Fruit fly (Drosophila melanogaster) whole organism, prepupa: ENCODE measurements around the gene Syn.
A peak's percentile ranks its signal among the peaks of the same experiment; 100 is the strongest.

ENCODE experiments used
- Blimp-1 ChIP-seq: fragments of 200-800 bp; sonication (Bioruptor generic); optimal IDR thresholded peaks from 3 replicates; lab custom pipeline; 2017; ENCODE audit warnings: missing biosample characterization, missing genetic modification characterization, mild to moderate bottlenecking, moderate library complexity, missing genetic modification reagents
- CG10631 ChIP-seq: fragments of 200-800 bp; sonication (Bioruptor generic); optimal IDR thresholded peaks from 2 replicates; lab custom pipeline; 2016; ENCODE audit warnings: missing biosample characterization, missing genetic modification characterization
- CG10669 ChIP-seq: fragments of 200-800 bp; sonication (Bioruptor generic); optimal IDR thresholded peaks from 3 replicates; lab custom pipeline; 2018; ENCODE audit warnings: missing biosample characterization, mild to moderate bottlenecking, missing genetic modification characterization, moderate library complexity
- CG11294 ChIP-seq: fragments of 200-800 bp; sonication (Bioruptor generic); IDR thresholded peaks from 2 replicates; pipeline ENCODE4 v1.3.6; 2022; ENCODE audit warnings: missing biosample characterization, missing genetic modification characterization
- CG11902 ChIP-seq: fragments of 200-800 bp; sonication (Bioruptor generic); optimal IDR thresholded peaks from 3 replicates; lab custom pipeline; 2016; ENCODE audit warnings: missing biosample characterization, missing genetic modification characterization
- CG15336 ChIP-seq: fragments of 200-800 bp; sonication (Bioruptor generic); IDR thresholded peaks from 2 replicates; pipeline ENCODE4 v1.3.6; 2022; ENCODE audit warnings: missing biosample characterization, missing genetic modification characterization
- CG1621 ChIP-seq: fragments of 200-800 bp; sonication (Bioruptor generic); optimal IDR thresholded peaks from 3 replicates; lab custom pipeline; 2018; ENCODE audit warnings: missing biosample characterization, mild to moderate bottlenecking, missing genetic modification characterization
- CG16779 ChIP-seq: fragments of 200-800 bp; sonication (Bioruptor generic); optimal IDR thresholded peaks from 3 replicates; lab custom pipeline; 2017; ENCODE audit warnings: missing biosample characterization, mild to moderate bottlenecking, missing genetic modification characterization
- CG3032 ChIP-seq: fragments of 200-800 bp; optimal IDR thresholded peaks from 2 replicates; lab custom pipeline; 2019; ENCODE audit warnings: missing biosample characterization, mild to moderate bottlenecking, missing genetic modification characterization, moderate library complexity
- CG31627 ChIP-seq: fragments of 200-800 bp; sonication (Bioruptor generic); optimal IDR thresholded peaks from 3 replicates; lab custom pipeline; 2016; ENCODE audit warnings: missing biosample characterization, missing genetic modification characterization
- CG32006 ChIP-seq: fragments of 200-800 bp; sonication (Bioruptor generic); optimal IDR thresholded peaks from 3 replicates; lab custom pipeline; 2017; ENCODE audit warnings: missing biosample characterization, mild to moderate bottlenecking, missing genetic modification characterization
- CG34406 ChIP-seq: fragments of 200-800 bp; sonication (Bioruptor generic); optimal IDR thresholded peaks from 3 replicates; lab custom pipeline; 2016; ENCODE audit warnings: missing biosample characterization, missing genetic modification characterization
- CG4318 ChIP-seq: fragments of 200-800 bp; sonication (Bioruptor generic); optimal IDR thresholded peaks from 3 replicates; lab custom pipeline; 2017; ENCODE audit warnings: missing biosample characterization, mild to moderate bottlenecking, missing genetic modification characterization
- CG6163 ChIP-seq: fragments of 200-800 bp; sonication (Bioruptor generic); IDR thresholded peaks from 3 replicates; pipeline ENCODE4 v1.3.6; 2022; ENCODE audit warnings: missing biosample characterization, missing genetic modification characterization
- CG6792 ChIP-seq: fragments of 200-800 bp; sonication (Bioruptor generic); optimal IDR thresholded peaks from 3 replicates; lab custom pipeline; 2016; ENCODE audit warnings: missing biosample characterization, missing genetic modification characterization
- CG6808 ChIP-seq: fragments of 200-800 bp; sonication (Bioruptor generic); optimal IDR thresholded peaks from 3 replicates; lab custom pipeline; 2017; ENCODE audit warnings: missing biosample characterization, missing genetic modification characterization, mild to moderate bottlenecking, moderate library complexity, missing genetic modification reagents
- CG6854 ChIP-seq: fragments of 200-800 bp; sonication (Bioruptor generic); optimal IDR thresholded peaks from 2 replicates; lab custom pipeline; 2017; ENCODE audit warnings: missing biosample characterization, mild to moderate bottlenecking, missing genetic modification characterization
- CG7368 ChIP-seq: fragments of 200-800 bp; sonication (Bioruptor generic); optimal IDR thresholded peaks from 3 replicates; lab custom pipeline; 2016; ENCODE audit warnings: missing biosample characterization, missing genetic modification characterization
- CG8119 ChIP-seq: fragments of 200-800 bp; sonication (Bioruptor generic); IDR thresholded peaks from 3 replicates; pipeline ENCODE4 v1.3.6; 2022; ENCODE audit warnings: missing biosample characterization, missing genetic modification characterization
- CG8319 ChIP-seq: fragments of 200-800 bp; sonication (Bioruptor generic); optimal IDR thresholded peaks from 3 replicates; lab custom pipeline; 2016; ENCODE audit warnings: missing biosample characterization, missing genetic modification characterization
- CG9139 ChIP-seq: fragments of 200-800 bp; sonication (Bioruptor generic); optimal IDR thresholded peaks from 3 replicates; lab custom pipeline; 2017; ENCODE audit warnings: missing biosample characterization, mild to moderate bottlenecking, missing genetic modification characterization
- Eip75B ChIP-seq: fragments of 200-800 bp; sonication (Bioruptor generic); optimal IDR thresholded peaks from 3 replicates; lab custom pipeline; 2016; ENCODE audit warnings: missing biosample characterization, missing genetic modification characterization
- Eip78C ChIP-seq: fragments of 200-800 bp; sonication (Bioruptor generic); peaks from one replicate; lab custom pipeline; 2016; ENCODE audit warnings: missing biosample characterization, missing genetic modification characterization
- Eip93F ChIP-seq: fragments of 200-800 bp; sonication (Bioruptor generic); optimal IDR thresholded peaks from 2 replicates; lab custom pipeline; 2016; ENCODE audit warnings: missing biosample characterization, mild to moderate bottlenecking, missing genetic modification characterization
- Gug ChIP-seq: fragments of 200-800 bp; sonication (Bioruptor generic); IDR thresholded peaks from 2 replicates; pipeline ENCODE4 v1.3.6; 2022; ENCODE audit warnings: missing biosample characterization, missing genetic modification characterization
- Hr39 ChIP-seq: fragments of 200-800 bp; sonication (Bioruptor generic); optimal IDR thresholded peaks from 2 replicates; lab custom pipeline; 2016; ENCODE audit warnings: missing biosample characterization, missing genetic modification characterization
- Hr4 ChIP-seq: fragments of 200-800 bp; sonication (Bioruptor generic); optimal IDR thresholded peaks from 3 replicates; lab custom pipeline; 2016; ENCODE audit warnings: missing biosample characterization, missing genetic modification characterization
- Lpt ChIP-seq: fragments of 200-800 bp; sonication (Bioruptor generic); optimal IDR thresholded peaks from 3 replicates; lab custom pipeline; 2016; ENCODE audit warnings: missing biosample characterization, missing genetic modification characterization
- Met ChIP-seq: fragments of 200-800 bp; sonication (Bioruptor generic); optimal IDR thresholded peaks from 3 replicates; lab custom pipeline; 2016; ENCODE audit warnings: missing biosample characterization, missing genetic modification characterization
- OdsH ChIP-seq: fragments of 200-800 bp; sonication (Bioruptor generic); optimal IDR thresholded peaks from 3 replicates; lab custom pipeline; 2016; ENCODE audit warnings: missing biosample characterization, missing genetic modification characterization
- Sox102F ChIP-seq: fragments of 200-800 bp; sonication (Bioruptor generic); optimal IDR thresholded peaks from 2 replicates; lab custom pipeline; 2016; ENCODE audit warnings: missing biosample characterization, mild to moderate bottlenecking, missing genetic modification characterization
- Sox14 ChIP-seq: fragments of 200-800 bp; sonication (Bioruptor generic); optimal IDR thresholded peaks from 3 replicates; lab custom pipeline; 2016; ENCODE audit warnings: missing biosample characterization, missing genetic modification characterization
- Sox15 ChIP-seq: fragments of 200-800 bp; sonication (Bioruptor generic); optimal IDR thresholded peaks from 3 replicates; lab custom pipeline; 2016; ENCODE audit warnings: missing biosample characterization, missing genetic modification characterization
- achi ChIP-seq: fragments of 200-800 bp; sonication (Bioruptor generic); optimal IDR thresholded peaks from 3 replicates; lab custom pipeline; 2016; ENCODE audit warnings: missing biosample characterization, missing genetic modification characterization
- cyc ChIP-seq: fragments of 200-800 bp; sonication (Bioruptor generic); optimal IDR thresholded peaks from 3 replicates; lab custom pipeline; 2016; ENCODE audit warnings: missing biosample characterization, missing genetic modification characterization
- dac ChIP-seq: fragments of 200-800 bp; sonication (Bioruptor generic); optimal IDR thresholded peaks from 2 replicates; lab custom pipeline; 2017; ENCODE audit warnings: missing biosample characterization, mild to moderate bottlenecking, missing genetic modification characterization
- dsx ChIP-seq: fragments of 200-800 bp; optimal IDR thresholded peaks from 3 replicates; lab custom pipeline; 2019; ENCODE audit warnings: missing biosample characterization, mild to moderate bottlenecking, missing genetic modification characterization, moderate library complexity; ENCODE audit not compliant: poor library complexity, severe bottlenecking
- eg ChIP-seq: fragments of 200-800 bp; sonication (Bioruptor generic); IDR thresholded peaks from 3 replicates; pipeline ENCODE4 v1.3.6; 2022; ENCODE audit warnings: missing biosample characterization, missing genetic modification characterization
- esn ChIP-seq: fragments of 200-800 bp; sonication (Bioruptor generic); optimal IDR thresholded peaks from 2 replicates; lab custom pipeline; 2016; ENCODE audit warnings: missing biosample characterization, mild to moderate bottlenecking, missing genetic modification characterization, moderate library complexity
- fd85E ChIP-seq: fragments of 200-800 bp; sonication (Bioruptor generic); optimal IDR thresholded peaks from 3 replicates; lab custom pipeline; 2016; ENCODE audit warnings: missing biosample characterization, missing genetic modification characterization
- fkh ChIP-seq: fragments of 200-800 bp; sonication (Bioruptor generic); optimal IDR thresholded peaks from 3 replicates; lab custom pipeline; 2017; ENCODE audit warnings: missing biosample characterization, mild to moderate bottlenecking, missing genetic modification characterization, moderate library complexity
- lz ChIP-seq: fragments of 200-800 bp; sonication (Bioruptor generic); optimal IDR thresholded peaks from 3 replicates; lab custom pipeline; 2016; ENCODE audit warnings: missing biosample characterization, missing genetic modification characterization
- net ChIP-seq: fragments of 200-800 bp; sonication (Bioruptor generic); optimal IDR thresholded peaks from 3 replicates; lab custom pipeline; 2016; ENCODE audit warnings: missing biosample characterization, missing genetic modification characterization
- spab ChIP-seq: fragments of 200-800 bp; sonication (Bioruptor generic); optimal IDR thresholded peaks from 2 replicates; lab custom pipeline; 2017; ENCODE audit warnings: missing biosample characterization, mild to moderate bottlenecking, missing genetic modification characterization, missing genetic modification reagents
- svp ChIP-seq: fragments of 200-800 bp; sonication (Bioruptor generic); peaks from one replicate; lab custom pipeline; 2016; ENCODE audit warnings: missing biosample characterization, missing genetic modification characterization
- topi ChIP-seq: fragments of 200-800 bp; sonication (Bioruptor generic); optimal IDR thresholded peaks from 3 replicates; lab custom pipeline; 2016; ENCODE audit warnings: missing biosample characterization, missing genetic modification characterization
- vri ChIP-seq: fragments of 200-800 bp; sonication (Bioruptor generic); optimal IDR thresholded peaks from 3 replicates; lab custom pipeline; 2016; ENCODE audit warnings: missing biosample characterization, mild to moderate bottlenecking, missing genetic modification characterization

The Syn gene

DNA sequence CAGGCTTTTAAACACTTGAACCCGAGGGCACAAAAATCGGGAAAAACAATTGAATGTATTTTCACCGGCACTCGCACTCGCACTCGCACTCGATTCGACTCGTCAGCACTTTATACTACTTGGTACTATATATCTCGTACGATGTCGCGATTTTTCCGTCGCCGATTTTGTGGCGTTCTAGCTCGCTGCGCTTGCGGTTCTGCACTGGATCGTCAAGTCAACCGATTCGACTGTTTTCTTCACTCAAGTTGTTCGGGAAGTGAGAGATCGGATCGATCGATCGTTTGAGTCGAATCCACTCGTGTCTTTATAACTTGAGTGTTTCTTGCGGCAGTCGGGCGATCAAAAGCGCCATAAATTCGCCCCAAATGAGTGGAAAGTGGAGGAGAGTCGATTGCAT lies 22.3 kb downstream of the Syn start, which contains the start of gene Timp:
Gene Timp (minus strand): TSS at position 209 of the 400 bp plus-strand sequence.
- TF ChIP-seq svp (GFP tag; lab: Kevin White, UChicago) (peak; percentile 62), Eip78C (GFP tag; lab: Kevin White, UChicago) (peak; percentile 77), eg (GFP tag; lab: Robert Waterston, UW) (peak; percentile 53; the same call in 2 of the 3 replicates), CG11902 (GFP tag; lab: Kevin White, UChicago) (no peak), Hr4 (GFP tag; lab: Kevin White, UChicago) (no peak), Met (no peak), CG11294 (GFP tag; lab: Robert Waterston, UW) (no peak), Sox102F (GFP tag; lab: Kevin White, UChicago) (no peak), fkh (GFP tag; lab: Kevin White, UChicago) (no peak), CG10669 (GFP tag; lab: Kevin White, UChicago) (no peak), Gug (GFP tag; lab: Robert Waterston, UW) (no peak), Eip75B (no peak), CG9139 (GFP tag; lab: Kevin White, UChicago) (peak; percentile 5), OdsH (GFP tag; lab: Kevin White, UChicago) (no peak), lz (GFP tag; lab: Kevin White, UChicago) (no peak), CG15336 (GFP tag; lab: Robert Waterston, UW) (0 out of 2 replicates have a peak, but pooled peaks have one; percentile 35), net (GFP tag; lab: Kevin White, UChicago) (no peak), Eip93F (GFP tag; lab: Kevin White, UChicago) (no peak), CG34406 (GFP tag; lab: Kevin White, UChicago) (no peak), achi (GFP tag; lab: Kevin White, UChicago) (no peak), CG7368 (GFP tag; lab: Kevin White, UChicago) (no peak), topi (GFP tag; lab: Kevin White, UChicago) (no peak), Hr39 (GFP tag; lab: Kevin White, UChicago) (no peak)

DNA sequence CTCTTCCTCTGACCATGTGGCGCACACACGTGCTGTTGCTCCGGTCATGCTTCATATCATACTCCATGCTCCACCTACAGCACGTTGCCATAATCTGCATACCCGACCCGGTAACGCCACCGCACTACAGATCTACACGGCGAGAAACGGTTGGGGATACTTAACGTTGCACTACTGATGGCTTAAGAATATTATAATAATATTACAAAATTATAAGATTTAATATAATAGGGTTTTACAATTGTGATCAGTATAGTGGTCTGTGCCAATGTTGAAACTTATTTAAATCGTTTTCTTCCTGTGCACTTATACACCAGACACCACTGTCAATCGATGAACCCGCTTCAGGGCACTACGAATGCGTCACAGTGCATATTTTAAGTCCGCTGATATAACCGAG lies 22.9 kb downstream of the Syn start:
- peak; percentile 79 for TF ChIP-seq Hr4 (GFP tag; lab: Kevin White, UChicago)
- peak; percentile 96 for TF ChIP-seq CG6163 (GFP tag; lab: Robert Waterston, UW)
- TF ChIP-seq CG31627 (GFP tag; lab: Kevin White, UChicago) = peak; percentile 42
- peak; percentile 81 for TF ChIP-seq Sox15
- TF ChIP-seq CG9139 (GFP tag; lab: Kevin White, UChicago) = peak; percentile 93
- TF ChIP-seq CG4318 (GFP tag; lab: Kevin White, UChicago) = peak; percentile 80
- TF ChIP-seq esn = peak; percentile 77
- no peak for TF ChIP-seq fkh (GFP tag; lab: Kevin White, UChicago)
- no peak for TF ChIP-seq dac (GFP tag; lab: Kevin White, UChicago)
- peak; percentile 91 for TF ChIP-seq CG32006 (GFP tag; lab: Kevin White, UChicago)
- peak; percentile 29 for TF ChIP-seq Eip93F (GFP tag; lab: Kevin White, UChicago)
- peak; percentile 84 for TF ChIP-seq CG34406 (GFP tag; lab: Kevin White, UChicago)
- TF ChIP-seq Gug (GFP tag; lab: Robert Waterston, UW) = peak; percentile 87
- TF ChIP-seq CG8319 (GFP tag; lab: Kevin White, UChicago) = peak; percentile 84
- TF ChIP-seq fd85E (GFP tag; lab: Kevin White, UChicago) = peak; percentile 68
- TF ChIP-seq CG16779 (tag; lab: Kevin White, UChicago) = peak; percentile 87
- peak; percentile 91 for TF ChIP-seq CG6808 (GFP tag; lab: Kevin White, UChicago)
- peak; percentile 94 for TF ChIP-seq CG10631 (GFP tag; lab: Kevin White, UChicago)
- peak; percentile 91 for TF ChIP-seq dsx (GFP tag; lab: Kevin White, UChicago)
- peak; percentile 78 for TF ChIP-seq Lpt (GFP tag; lab: Kevin White, UChicago)
- TF ChIP-seq net (GFP tag; lab: Kevin White, UChicago) = peak; percentile 85
- peak; percentile 57 for TF ChIP-seq cyc (GFP tag; lab: Kevin White, UChicago)
- peak; percentile 44 for TF ChIP-seq lz (GFP tag; lab: Kevin White, UChicago)
- peak; percentile 82 for TF ChIP-seq CG6792 (GFP tag; lab: Kevin White, UChicago)
- TF ChIP-seq Sox102F (GFP tag; lab: Kevin White, UChicago) = peak; percentile 29
- TF ChIP-seq Hr39 (GFP tag; lab: Kevin White, UChicago) = peak; percentile 23
- no peak for TF ChIP-seq CG6854 (GFP tag; lab: Kevin White, UChicago)
- peak; percentile 92 for TF ChIP-seq spab (GFP tag; lab: Kevin White, UChicago)
- peak; percentile 80 for TF ChIP-seq CG11902 (GFP tag; lab: Kevin White, UChicago)
- peak; percentile 86 for TF ChIP-seq CG11294 (GFP tag; lab: Robert Waterston, UW)
- TF ChIP-seq svp (GFP tag; lab: Kevin White, UChicago) = peak; percentile 79
- peak; percentile 87 for TF ChIP-seq CG8119
- peak; percentile 74 for TF ChIP-seq topi (GFP tag; lab: Kevin White, UChicago)
- peak; percentile 13 for TF ChIP-seq Blimp-1
- peak; percentile 81 for TF ChIP-seq Eip75B
- TF ChIP-seq eg (GFP tag; lab: Robert Waterston, UW) = peak; percentile 91
- peak; percentile 75 for TF ChIP-seq Sox14 (GFP tag; lab: Kevin White, UChicago)
- TF ChIP-seq Eip78C (GFP tag; lab: Kevin White, UChicago) = peak; percentile 94
- peak; percentile 90 for TF ChIP-seq CG1621 (tag; lab: Kevin White, UChicago)
- TF ChIP-seq vri (GFP tag; lab: Kevin White, UChicago) = peak; percentile 23
- TF ChIP-seq CG3032 (tag; lab: Kevin White, UChicago) = peak; percentile 95
